Worm (Caenorhabditis elegans) whole organism, late embryonic: ENCODE results near the gene Y75B8A.34.

Source experiments
- ama-1 ChIP-seq: fragments of 150-350 bp; optimal IDR thresholded peaks from 2 replicates; lab custom pipeline; 2014
- elt-2 ChIP-seq: sonication (generic microtip); optimal IDR thresholded peaks from 2 replicates; lab custom pipeline; 2016; ENCODE audit warnings: missing genetic modification reagents, missing genetic modification characterization, missing compliant biosample characterization
- pha-4 ChIP-seq: fragments of 150-350 bp; optimal IDR thresholded peaks from 2 replicates; lab custom pipeline; 2018; ENCODE audit warnings: missing biosample characterization, missing genetic modification reagents, missing genetic modification characterization
- sdc-2 ChIP-seq: sonication (generic microtip); optimal IDR thresholded peaks from 2 replicates; lab custom pipeline; 2016; ENCODE audit warnings: missing genotype, missing genetic modification characterization, missing compliant biosample characterization
- unc-86 ChIP-seq: sonication (generic microtip); optimal IDR thresholded peaks from 2 replicates; lab custom pipeline; 2016; ENCODE audit warnings: missing genetic modification characterization, missing compliant biosample characterization

ce11 chrIII:12335400-12335994 is 23.9 kb upstream of the Y75B8A.34 start:
- no peak for TF ChIP-seq unc-86 (tag; lab: Kevin White, UChicago)
- no peak for TF ChIP-seq ama-1 (lab: Kevin White, UChicago)
- TF ChIP-seq pha-4 = no peak
- TF ChIP-seq sdc-2 (tag; lab: Kevin White, UChicago) = no peak
- TF ChIP-seq elt-2 (tag; lab: Kevin White, UChicago) = no peak
